Fruit fly (Drosophila melanogaster) whole organism, embryonic: ENCODE measurements around the gene TfIIA-S.

ENCODE experiments used
- Aef1 ChIP-seq: fragments of 200-800 bp; sonication (Bioruptor generic); IDR thresholded peaks from 3 replicates; pipeline ENCODE4 v1.3.6; 2022; ENCODE audit warnings: missing biosample characterization, missing genetic modification characterization
- Atf3 ChIP-seq: fragments of 200-800 bp; sonication (Bioruptor generic); optimal IDR thresholded peaks from 3 replicates; lab custom pipeline; 2016; ENCODE audit warnings: missing biosample characterization, missing genetic modification characterization
- BEAF-32 ChIP-seq: fragments of 200-800 bp; sonication (Bioruptor generic); optimal IDR thresholded peaks from 3 replicates; lab custom pipeline; 2017; ENCODE audit warnings: missing biosample characterization, missing genetic modification characterization, mild to moderate bottlenecking, moderate library complexity, missing genetic modification reagents
- Blimp-1 ChIP-seq: fragments of 200-800 bp; sonication (Bioruptor generic); optimal IDR thresholded peaks from 3 replicates; lab custom pipeline; 2018; ENCODE audit warnings: missing biosample characterization, missing genetic modification characterization, mild to moderate bottlenecking, moderate library complexity, missing genetic modification reagents
- Bteb2 ChIP-seq: fragments of 200-800 bp; sonication (Bioruptor generic); optimal IDR thresholded peaks from 2 replicates; lab custom pipeline; 2016; ENCODE audit warnings: missing biosample characterization, missing genetic modification characterization
- CG10274 ChIP-seq: fragments of 200-800 bp; sonication (Bioruptor generic); optimal IDR thresholded peaks from 3 replicates; lab custom pipeline; 2017; ENCODE audit warnings: missing biosample characterization, mild to moderate bottlenecking, missing genetic modification characterization
- CG10366 ChIP-seq: fragments of 200-800 bp; sonication (Bioruptor generic); IDR thresholded peaks from 2 replicates; pipeline ENCODE4 v1.3.6; 2022; ENCODE audit warnings: missing biosample characterization, missing genetic modification characterization
- CG12769 ChIP-seq: fragments of 200-800 bp; sonication (Bioruptor generic); optimal IDR thresholded peaks from 2 replicates; lab custom pipeline; 2019; ENCODE audit warnings: missing biosample characterization, mild to moderate bottlenecking, missing genetic modification characterization, moderate library complexity
- CG13296 ChIP-seq: fragments of 200-800 bp; sonication (Bioruptor generic); optimal IDR thresholded peaks from 3 replicates; lab custom pipeline; 2018; ENCODE audit warnings: missing biosample characterization, mild to moderate bottlenecking, missing genetic modification characterization
- CG13775 ChIP-seq: fragments of 200-800 bp; sonication (Bioruptor generic); optimal IDR thresholded peaks from 3 replicates; lab custom pipeline; 2017; ENCODE audit warnings: missing biosample characterization, mild to moderate bottlenecking, missing genetic modification characterization
- CG17361 ChIP-seq: fragments of 200-800 bp; sonication (Bioruptor generic); IDR thresholded peaks from 3 replicates; pipeline ENCODE4 v1.3.6; 2022; ENCODE audit warnings: missing biosample characterization, missing genetic modification characterization
- CG1792 ChIP-seq: fragments of 200-800 bp; sonication (Bioruptor generic); optimal IDR thresholded peaks from 2 replicates; lab custom pipeline; 2016; ENCODE audit warnings: missing biosample characterization, missing genetic modification characterization
- CG43689 ChIP-seq: fragments of 200-800 bp; sonication (Bioruptor generic); IDR thresholded peaks from 2 replicates; pipeline ENCODE4 v1.3.6; 2022; ENCODE audit warnings: missing biosample characterization, missing genetic modification characterization
- CG8478 ChIP-seq: fragments of >200 bp; optimal IDR thresholded peaks from 2 replicates; lab custom pipeline; 2018
- CG9609 ChIP-seq: fragments of 200-800 bp; sonication (Bioruptor generic); optimal IDR thresholded peaks from 3 replicates; lab custom pipeline; 2016; ENCODE audit warnings: missing biosample characterization, missing genetic modification characterization
- CHES-1-like ChIP-seq: fragments of 200-800 bp; sonication (Bioruptor generic); optimal IDR thresholded peaks from 2 replicates; lab custom pipeline; 2016; ENCODE audit warnings: missing biosample characterization, missing genetic modification characterization
- CoRest ChIP-seq: fragments of 200-800 bp; sonication (Bioruptor generic); optimal IDR thresholded peaks from 3 replicates; lab custom pipeline; 2018; ENCODE audit warnings: missing biosample characterization, mild to moderate bottlenecking, missing genetic modification characterization, moderate library complexity
- Dll ChIP-seq: fragments of 200-800 bp; sonication (Bioruptor generic); IDR thresholded peaks from 4 replicates; pipeline ENCODE4 v1.3.6; 2022; ENCODE audit warnings: missing biosample characterization, missing genetic modification characterization; ENCODE audit not compliant: partially characterized antibody
- Ets65A ChIP-seq: fragments of 200-800 bp; sonication (Bioruptor generic); peaks from one replicate; lab custom pipeline; 2016; ENCODE audit warnings: missing biosample characterization, missing genetic modification characterization
- HHEX ChIP-seq: fragments of 200-800 bp; sonication (Bioruptor generic); optimal IDR thresholded peaks from 3 replicates; lab custom pipeline; 2017; ENCODE audit warnings: missing biosample characterization, mild to moderate bottlenecking, missing genetic modification characterization, missing genetic modification reagents
- HLH3B ChIP-seq: fragments of 200-800 bp; sonication (Bioruptor generic); IDR thresholded peaks from 2 replicates; pipeline ENCODE4 v1.3.6; 2022; ENCODE audit warnings: missing biosample characterization, missing genetic modification characterization
- Lhr ChIP-seq: fragments of 200-800 bp; sonication (Bioruptor generic); optimal IDR thresholded peaks from 3 replicates; lab custom pipeline; 2017; ENCODE audit warnings: mild to moderate bottlenecking, missing biosample characterization, missing genetic modification reagents, missing genetic modification characterization
- Mad ChIP-seq: fragments of 200-800 bp; sonication (Bioruptor generic); optimal IDR thresholded peaks from 2 replicates; lab custom pipeline; 2016; ENCODE audit warnings: missing biosample characterization, missing genetic modification characterization
- Poxn ChIP-seq: fragments of 200-800 bp; sonication (Bioruptor generic); IDR thresholded peaks from 2 replicates; pipeline ENCODE4 v1.3.6; 2022; ENCODE audit warnings: missing biosample characterization, missing genetic modification characterization
- Sox100B ChIP-seq: fragments of 200-800 bp; sonication (Bioruptor generic); optimal IDR thresholded peaks from 3 replicates; lab custom pipeline; 2018; ENCODE audit warnings: missing biosample characterization, mild to moderate bottlenecking, missing genetic modification characterization
- Ssrp ChIP-seq: fragments of 200-800 bp; sonication (Bioruptor generic); optimal IDR thresholded peaks from 2 replicates; lab custom pipeline; 2018; ENCODE audit warnings: missing biosample characterization, mild to moderate bottlenecking, missing genetic modification characterization, moderate library complexity
- bbx ChIP-seq: fragments of 200-800 bp; sonication (Bioruptor generic); IDR thresholded peaks from 2 replicates; pipeline ENCODE4 v1.3.6; 2022; ENCODE audit warnings: missing biosample characterization, missing genetic modification characterization; ENCODE audit not compliant: partially characterized antibody
- bowl ChIP-seq: fragments of 200-800 bp; sonication (Bioruptor generic); IDR thresholded peaks from 2 replicates; pipeline ENCODE4 v1.3.6; 2022; ENCODE audit warnings: missing biosample characterization, missing genetic modification characterization
- cad ChIP-seq: fragments of >200 bp; optimal IDR thresholded peaks from 2 replicates; lab custom pipeline; 2017; ENCODE audit warnings: missing biosample characterization, missing genetic modification characterization
- corto ChIP-seq: fragments of 200-800 bp; sonication (Bioruptor generic); optimal IDR thresholded peaks from 2 replicates; lab custom pipeline; 2016; ENCODE audit warnings: missing biosample characterization, mild to moderate bottlenecking, missing genetic modification characterization, moderate library complexity
- croc ChIP-seq: fragments of 200-800 bp; sonication (Bioruptor generic); conservative IDR thresholded peaks from 3 replicates; pipeline ENCODE4 v1.3.6; 2022; ENCODE audit warnings: missing biosample characterization, missing genetic modification characterization
- ftz-f1 ChIP-seq: fragments of 200-800 bp; sonication (Bioruptor generic); optimal IDR thresholded peaks from 2 replicates; lab custom pipeline; 2016; ENCODE audit warnings: missing biosample characterization, missing genetic modification characterization
- hth ChIP-seq: fragments of >200 bp; optimal IDR thresholded peaks from 2 replicates; lab custom pipeline; 2017; ENCODE audit warnings: inconsistent platforms
- jumu ChIP-seq: fragments of 200-800 bp; sonication (Bioruptor generic); optimal IDR thresholded peaks from 3 replicates; lab custom pipeline; 2016; ENCODE audit warnings: missing biosample characterization, missing genetic modification characterization
- kah ChIP-seq: fragments of 200-800 bp; sonication (Bioruptor generic); optimal IDR thresholded peaks from 2 replicates; lab custom pipeline; 2018; ENCODE audit warnings: missing biosample characterization, mild to moderate bottlenecking, missing genetic modification characterization
- klu ChIP-seq: fragments of 200-800 bp; sonication (Bioruptor generic); IDR thresholded peaks from 2 replicates; pipeline ENCODE4 v1.3.6; 2022; ENCODE audit warnings: missing biosample characterization, missing genetic modification characterization
- lab ChIP-seq: fragments of 200-800 bp; sonication (Bioruptor generic); optimal IDR thresholded peaks from 3 replicates; lab custom pipeline; 2017; ENCODE audit warnings: missing biosample characterization, missing genetic modification characterization, mild to moderate bottlenecking, moderate library complexity, missing genetic modification reagents
- lov ChIP-seq, 2 experiments: fragments of 200-800 bp in 1 of 2; fragments of >200 bp in 1 of 2; sonication (Bioruptor generic) in 1 of 2; IDR thresholded peaks in 1 of 2; optimal IDR thresholded peaks in 1 of 2; 2 replicates in 1 of 2; 3 replicates in 1 of 2; pipeline versions ENCODE4 v1.3.6 to Lab custom; 2017 to 2022; ENCODE audit warnings: missing biosample characterization in 1 of 2, missing genetic modification characterization in 1 of 2
- nau ChIP-seq: fragments of 200-800 bp; sonication (Bioruptor generic); optimal IDR thresholded peaks from 3 replicates; lab custom pipeline; 2017; ENCODE audit warnings: missing biosample characterization, mild to moderate bottlenecking, missing genetic modification characterization, missing genetic modification reagents
- nerfin-1 ChIP-seq: fragments of 200-800 bp; sonication (Bioruptor generic); optimal IDR thresholded peaks from 3 replicates; lab custom pipeline; 2019; ENCODE audit warnings: missing biosample characterization, mild to moderate bottlenecking, missing genetic modification characterization, moderate library complexity
- run ChIP-seq: fragments of 200-800 bp; sonication (Bioruptor generic); optimal IDR thresholded peaks from 3 replicates; lab custom pipeline; 2018; ENCODE audit warnings: missing biosample characterization, mild to moderate bottlenecking, missing genetic modification characterization
- sc ChIP-seq, 3 experiments: fragments of >200 bp in 2 of 3; fragments of 200-800 bp in 1 of 3; sonication (Bioruptor generic) in 1 of 3; optimal IDR thresholded peaks; 2 replicates in 2 of 3; 3 replicates in 1 of 3; lab custom pipeline; 2017; ENCODE audit warnings: mild to moderate bottlenecking in 1 of 3, missing biosample characterization in 1 of 3, missing genetic modification characterization in 1 of 3, missing genetic modification reagents in 1 of 3
- scrt ChIP-seq: fragments of 200-800 bp; sonication (Bioruptor generic); optimal IDR thresholded peaks from 2 replicates; lab custom pipeline; 2018; ENCODE audit warnings: missing biosample characterization, mild to moderate bottlenecking, missing genetic modification characterization, moderate library complexity
- tio ChIP-seq: fragments of 200-800 bp; sonication (Bioruptor generic); optimal IDR thresholded peaks from 2 replicates; lab custom pipeline; 2017; ENCODE audit warnings: missing biosample characterization, missing genetic modification characterization, inconsistent platforms
- tll ChIP-seq, 2 experiments: fragments of 200-800 bp in 1 of 2; fragments of >200 bp in 1 of 2; sonication (Bioruptor generic) in 1 of 2; optimal IDR thresholded peaks; 2 replicates each; lab custom pipeline; 2017 to 2019; ENCODE audit warnings: missing biosample characterization in 2 of 2, missing genetic modification characterization in 2 of 2, mild to moderate bottlenecking in 1 of 2, moderate library complexity in 1 of 2
- toy ChIP-seq: fragments of 200-800 bp; sonication (Bioruptor generic); IDR thresholded peaks from 2 replicates; pipeline ENCODE4 v1.3.6; 2022; ENCODE audit warnings: missing biosample characterization, missing genetic modification characterization
- tx ChIP-seq: fragments of 200-800 bp; sonication (Bioruptor generic); optimal IDR thresholded peaks from 2 replicates; lab custom pipeline; 2016; ENCODE audit warnings: missing biosample characterization, missing genetic modification characterization
- zen2 ChIP-seq: fragments of 200-800 bp; sonication (Bioruptor generic); IDR thresholded peaks from 3 replicates; pipeline ENCODE4 v1.3.6; 2022; ENCODE audit warnings: missing biosample characterization, missing genetic modification characterization; ENCODE audit not compliant: partially characterized antibody

The TfIIA-S gene

DNA sequence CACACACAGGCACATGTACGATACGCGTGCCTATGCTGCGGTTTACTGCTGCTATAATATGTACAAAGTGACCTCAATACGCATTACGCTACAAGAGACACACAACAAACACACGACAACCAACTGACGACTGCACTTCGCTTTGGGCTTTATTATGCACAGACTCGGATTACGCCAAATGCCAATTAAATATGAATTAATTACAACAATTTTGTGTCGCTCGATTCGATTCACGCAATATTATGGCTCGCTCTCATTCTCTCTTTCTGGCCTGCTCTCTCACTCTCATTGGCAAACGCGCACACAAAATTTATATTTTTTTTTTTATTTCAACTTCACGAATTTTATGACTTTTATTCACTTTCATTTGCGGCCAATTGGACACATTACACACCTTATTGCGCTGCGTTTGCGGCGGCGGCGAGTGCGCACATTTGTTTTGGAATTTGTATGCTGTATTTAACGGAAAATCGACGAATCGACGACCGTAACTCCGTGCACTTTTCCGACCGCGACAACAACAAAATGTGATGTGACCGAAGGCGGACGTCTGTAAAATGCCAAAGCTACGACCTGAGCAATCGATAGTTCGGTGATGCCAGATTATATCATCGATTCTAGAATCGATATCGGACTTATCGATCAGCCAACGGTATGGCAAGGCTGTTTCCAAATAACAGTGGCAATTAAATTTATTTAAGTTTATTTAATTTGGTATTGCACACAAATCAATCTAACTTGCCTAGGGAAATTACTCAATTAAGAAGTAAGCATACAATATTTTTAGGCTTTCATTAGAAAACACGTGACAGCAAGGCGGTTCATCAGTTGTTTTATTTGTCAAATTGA, 31.9 kb upstream of the TfIIA-S start, which contains the start of the genes sba and CG31141 (continued):
- peak; percentile 59 for TF ChIP-seq CoRest (tag; lab: Kevin White, UChicago)
- peak; percentile 38 for TF ChIP-seq Blimp-1 (GFP tag; lab: Kevin White, UChicago)
- TF ChIP-seq Lhr = peak; percentile 53
- TF ChIP-seq tx (GFP tag; lab: Kevin White, UChicago) = no peak
- no peak for TF ChIP-seq CG1792 (GFP tag; lab: Kevin White, UChicago)
- TF ChIP-seq CG13296 (GFP tag; lab: Kevin White, UChicago) = peak; percentile 44
- TF ChIP-seq tll (GFP tag; optimal IDR thresholded peaks at IDR 0.05; lab: Kevin White, UChicago) = peak in 1 of 2 experiments; percentile 20
- peak; percentile 25; the same call in 1 of the 2 replicates for TF ChIP-seq bowl
- TF ChIP-seq CG17361 (GFP tag; lab: Robert Waterston, UW) = 0 out of 3 replicates have a peak, but pooled peaks have one; percentile 7
- TF ChIP-seq Bteb2 (GFP tag; lab: Kevin White, UChicago) = no peak
- TF ChIP-seq Atf3 (GFP tag; lab: Kevin White, UChicago) = no peak
- TF ChIP-seq CG10366 (GFP tag; lab: Robert Waterston, UW) = no peak
- no peak for TF ChIP-seq lab (GFP tag; lab: Kevin White, UChicago)
- TF ChIP-seq cad = peak; percentile 36
- TF ChIP-seq CG43689 = no peak
- TF ChIP-seq Ssrp (tag; lab: Kevin White, UChicago) = no peak
- TF ChIP-seq croc (GFP tag; lab: Robert Waterston, UW) = no peak
- no peak for TF ChIP-seq CG12769
- peak; percentile 33 for TF ChIP-seq Mad (GFP tag; lab: Kevin White, UChicago)
- TF ChIP-seq CG9609 (GFP tag; lab: Kevin White, UChicago) = no peak
- TF ChIP-seq CG10274 (GFP tag; lab: Kevin White, UChicago) = no peak
- TF ChIP-seq Sox100B = no peak
- peak; percentile 86 for TF ChIP-seq zen2 (GFP tag; lab: Robert Waterston, UW)
- TF ChIP-seq lov (optimal IDR thresholded peaks at IDR 0.05; lab: Kevin White, UChicago) = no peak
- no peak for TF ChIP-seq lov (GFP tag; IDR thresholded peaks at IDR 0.05; lab: Robert Waterston, UW)
- peak; percentile 79 for TF ChIP-seq Dll
- TF ChIP-seq tio (GFP tag; lab: Kevin White, UChicago) = no peak
- TF ChIP-seq toy = no peak
- no peak for TF ChIP-seq HLH3B (GFP tag; lab: Robert Waterston, UW)
- TF ChIP-seq sc (optimal IDR thresholded peaks at IDR 0.05; lab: Kevin White, UChicago) = no peak
- no peak for TF ChIP-seq sc (GFP tag; optimal IDR thresholded peaks at IDR 0.05; lab: Kevin White, UChicago)
- no peak for TF ChIP-seq nau
- TF ChIP-seq bbx = peak; percentile 94
- no peak for TF ChIP-seq Poxn (GFP tag; lab: Robert Waterston, UW)
- TF ChIP-seq run (tag; lab: Kevin White, UChicago) = no peak
- TF ChIP-seq CG13775 (GFP tag; lab: Kevin White, UChicago) = no peak
- no peak for TF ChIP-seq hth (lab: Kevin White, UChicago)
- no peak for TF ChIP-seq scrt (GFP tag; lab: Kevin White, UChicago)
- no peak for TF ChIP-seq jumu (GFP tag; lab: Kevin White, UChicago)
- peak; percentile 90 for TF ChIP-seq nerfin-1 (tag; lab: Kevin White, UChicago)
- peak; percentile 94 for TF ChIP-seq BEAF-32 (GFP tag; lab: Kevin White, UChicago)
- TF ChIP-seq ftz-f1 = no peak
- no peak for TF ChIP-seq Ets65A (GFP tag; lab: Kevin White, UChicago)
- peak; percentile 13 for TF ChIP-seq CHES-1-like (GFP tag; lab: Kevin White, UChicago)
- no peak for TF ChIP-seq klu (GFP tag; lab: Robert Waterston, UW)
- no peak for TF ChIP-seq HHEX (GFP tag; lab: Kevin White, UChicago)
- TF ChIP-seq kah (GFP tag; lab: Kevin White, UChicago) = peak; percentile 42
- TF ChIP-seq CG8478 (lab: Kevin White, UChicago) = peak; percentile 79
- no peak for TF ChIP-seq corto (GFP tag; lab: Kevin White, UChicago)
- TF ChIP-seq Aef1 (GFP tag; lab: Robert Waterston, UW) = peak; percentile 69
